Worm (Caenorhabditis elegans): ENCODE measurements around the gene Y38H6C.23.

DNA sequence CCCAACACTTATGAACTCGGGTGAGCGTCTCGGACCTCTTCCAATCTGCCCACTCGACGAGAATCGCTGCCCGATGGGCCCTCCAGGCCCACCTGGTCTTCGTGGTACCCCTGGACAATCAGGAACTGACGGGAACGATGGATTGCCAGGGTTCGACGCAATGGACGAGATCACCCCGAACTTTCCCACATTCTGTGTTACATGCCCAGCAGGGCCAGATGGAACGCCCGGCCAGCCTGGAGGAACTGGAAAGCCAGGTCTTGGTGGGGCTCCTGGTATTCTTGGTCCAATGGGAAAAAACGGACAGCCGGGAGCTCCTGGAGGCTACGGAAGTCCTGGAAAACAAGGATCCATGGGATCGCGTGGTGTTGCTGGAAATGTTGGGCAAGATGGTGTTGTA is 44.5 kb upstream of the Y38H6C.23 start:
- TF ChIP-seq aly-2 (tag; optimal IDR thresholded peaks at IDR 0.05) (no peak), tbx-2 (tag; optimal IDR thresholded peaks at IDR 0.05) (no peak), snpc-4 (tag; optimal IDR thresholded peaks at IDR 0.05) (no peak), fkh-10 (GFP tag; optimal IDR thresholded peaks at IDR 0.05) (no peak), mdl-1 (tag; optimal IDR thresholded peaks at IDR 0.05) (no peak), nhr-23 (tag; optimal IDR thresholded peaks at IDR 0.05) (no peak), elt-3 (tag; optimal IDR thresholded peaks at IDR 0.05) (no peak), ceh-16 (tag; optimal IDR thresholded peaks at IDR 0.05) (no peak), unc-62 (GFP tag; optimal IDR thresholded peaks at IDR 0.05) (no peak), fkh-2 (tag; optimal IDR thresholded peaks at IDR 0.05) (no peak), egl-27 (tag; optimal IDR thresholded peaks at IDR 0.05) (no peak), ztf-11 (tag; optimal IDR thresholded peaks at IDR 0.05) (no peak), pha-4 (tag; optimal IDR thresholded peaks at IDR 0.05) (no peak), nfya-1 (tag; optimal IDR thresholded peaks at IDR 0.05; ENCODE audit: insufficient read depth) (no peak)
